Fruit fly (Drosophila melanogaster) whole organism, embryonic: ENCODE measurements around the gene Sf3b3.
A peak's percentile ranks its signal among the peaks of the same experiment; 100 is the strongest.

Experiments used
- Atf-2 ChIP-seq: fragments of 200-800 bp; sonication (Bioruptor generic); optimal IDR thresholded peaks from 2 replicates; lab custom pipeline; 2016; ENCODE audit warnings: missing biosample characterization, missing genetic modification characterization
- Bgb ChIP-seq: fragments of 200-800 bp; sonication (Bioruptor generic); IDR thresholded peaks from 2 replicates; pipeline ENCODE4 v1.3.6; 2022; ENCODE audit warnings: missing biosample characterization, missing genetic modification characterization; ENCODE audit not compliant: partially characterized antibody
- Bteb2 ChIP-seq: fragments of 200-800 bp; sonication (Bioruptor generic); optimal IDR thresholded peaks from 2 replicates; lab custom pipeline; 2016; ENCODE audit warnings: missing biosample characterization, missing genetic modification characterization
- CG10267 ChIP-seq: fragments of 200-800 bp; sonication (Bioruptor generic); optimal IDR thresholded peaks from 2 replicates; lab custom pipeline; 2018; ENCODE audit warnings: missing biosample characterization, mild to moderate bottlenecking, missing genetic modification characterization, moderate library complexity
- CG12659 ChIP-seq: fragments of 200-800 bp; sonication (Bioruptor generic); optimal IDR thresholded peaks from 3 replicates; lab custom pipeline; 2017; ENCODE audit warnings: mild to moderate bottlenecking, missing biosample characterization, missing genetic modification reagents, missing genetic modification characterization
- CG13287 ChIP-seq: fragments of 200-800 bp; sonication (Bioruptor generic); IDR thresholded peaks from 2 replicates; pipeline ENCODE4 v1.3.6; 2022; ENCODE audit warnings: missing biosample characterization, missing genetic modification characterization; ENCODE audit not compliant: partially characterized antibody
- CG14710 ChIP-seq: fragments of 200-800 bp; sonication (Bioruptor generic); optimal IDR thresholded peaks from 3 replicates; lab custom pipeline; 2019; ENCODE audit warnings: missing biosample characterization, mild to moderate bottlenecking, missing genetic modification characterization, moderate library complexity
- CG14860 ChIP-seq: fragments of 200-800 bp; sonication (Bioruptor generic); IDR thresholded peaks from 3 replicates; pipeline ENCODE4 v1.3.6; 2022; ENCODE audit warnings: missing biosample characterization, missing genetic modification characterization; ENCODE audit not compliant: partially characterized antibody
- CG17186 ChIP-seq: fragments of 200-800 bp; sonication (Bioruptor generic); optimal IDR thresholded peaks from 3 replicates; lab custom pipeline; 2017; ENCODE audit warnings: missing biosample characterization, missing genetic modification reagents, missing genetic modification characterization
- CG17829 ChIP-seq: fragments of 200-800 bp; optimal IDR thresholded peaks from 2 replicates; lab custom pipeline; 2019; ENCODE audit warnings: missing biosample characterization, mild to moderate bottlenecking, missing genetic modification characterization, moderate library complexity
- CG2120 ChIP-seq: fragments of 200-800 bp; sonication (Bioruptor generic); optimal IDR thresholded peaks from 3 replicates; lab custom pipeline; 2016; ENCODE audit warnings: missing biosample characterization, missing genetic modification characterization
- CG2678 ChIP-seq: fragments of 200-800 bp; sonication (Bioruptor generic); optimal IDR thresholded peaks from 3 replicates; lab custom pipeline; 2019; ENCODE audit warnings: missing biosample characterization, mild to moderate bottlenecking, missing genetic modification characterization, moderate library complexity
- CG3995 ChIP-seq: fragments of 200-800 bp; sonication (Bioruptor generic); optimal IDR thresholded peaks from 3 replicates; lab custom pipeline; 2016; ENCODE audit warnings: missing biosample characterization, missing genetic modification characterization
- CG42726 ChIP-seq: fragments of 200-800 bp; sonication (Bioruptor generic); IDR thresholded peaks from 2 replicates; pipeline ENCODE4 v1.3.6; 2022; ENCODE audit warnings: missing biosample characterization, missing genetic modification characterization; ENCODE audit not compliant: partially characterized antibody
- CG6791 ChIP-seq: fragments of 200-800 bp; sonication (Bioruptor generic); IDR thresholded peaks from 3 replicates; pipeline ENCODE4 v1.3.6; 2022; ENCODE audit warnings: missing biosample characterization, missing genetic modification characterization; ENCODE audit not compliant: partially characterized antibody
- CG7786 ChIP-seq: fragments of 200-800 bp; sonication (Bioruptor generic); optimal IDR thresholded peaks from 2 replicates; lab custom pipeline; 2016; ENCODE audit warnings: missing biosample characterization, missing genetic modification characterization
- CG7987 ChIP-seq: fragments of 200-800 bp; sonication (Bioruptor generic); optimal IDR thresholded peaks from 2 replicates; lab custom pipeline; 2018; ENCODE audit warnings: missing biosample characterization, mild to moderate bottlenecking, missing genetic modification characterization, moderate library complexity
- D19A ChIP-seq: fragments of 200-800 bp; optimal IDR thresholded peaks from 3 replicates; lab custom pipeline; 2019; ENCODE audit warnings: missing biosample characterization, mild to moderate bottlenecking, missing genetic modification characterization, moderate library complexity
- Dp ChIP-seq: fragments of 200-800 bp; sonication (Bioruptor generic); optimal IDR thresholded peaks from 2 replicates; lab custom pipeline; 2018; ENCODE audit warnings: missing biosample characterization, mild to moderate bottlenecking, missing genetic modification characterization, moderate library complexity
- E2f1 ChIP-seq: fragments of 200-800 bp; sonication (Bioruptor generic); IDR thresholded peaks from 2 replicates; pipeline ENCODE4 v1.3.6; 2022; ENCODE audit warnings: missing biosample characterization, missing genetic modification characterization
- Ets97D ChIP-seq: fragments of 200-800 bp; sonication (Bioruptor generic); optimal IDR thresholded peaks from 3 replicates; lab custom pipeline; 2016; ENCODE audit warnings: missing biosample characterization, missing genetic modification characterization
- Myb ChIP-seq: fragments of 200-800 bp; sonication (Bioruptor generic); optimal IDR thresholded peaks from 2 replicates; lab custom pipeline; 2016; ENCODE audit warnings: missing biosample characterization, missing genetic modification characterization
- NC2β ChIP-seq: fragments of 200-800 bp; sonication (Bioruptor generic); optimal IDR thresholded peaks from 2 replicates; lab custom pipeline; 2016; ENCODE audit warnings: missing biosample characterization, missing genetic modification characterization
- Rfx ChIP-seq: fragments of 200-800 bp; sonication (Bioruptor generic); IDR thresholded peaks from 2 replicates; pipeline ENCODE4 v1.3.6; 2022; ENCODE audit warnings: missing biosample characterization, missing genetic modification characterization
- Scr ChIP-seq: fragments of 200-800 bp; sonication (Bioruptor generic); IDR thresholded peaks from 2 replicates; pipeline ENCODE4 v1.3.6; 2022; ENCODE audit warnings: missing biosample characterization, missing genetic modification characterization; ENCODE audit not compliant: partially characterized antibody
- Six4 ChIP-seq: fragments of 200-800 bp; sonication (Bioruptor generic); optimal IDR thresholded peaks from 2 replicates; lab custom pipeline; 2016; ENCODE audit warnings: missing biosample characterization, missing genetic modification characterization
- Stat92E ChIP-seq, 3 experiments: fragments of >200 bp in 2 of 3; fragments of 200-800 bp in 1 of 3; sonication (Bioruptor generic) in 1 of 3; optimal IDR thresholded peaks; 2 replicates each; lab custom pipeline; 2017 to 2019; ENCODE audit warnings: missing biosample characterization in 3 of 3, missing genetic modification characterization in 3 of 3, mild to moderate bottlenecking in 1 of 3, moderate library complexity in 1 of 3
- ato ChIP-seq: fragments of 200-800 bp; sonication (Bioruptor generic); IDR thresholded peaks from 2 replicates; pipeline ENCODE4 v1.3.6; 2022; ENCODE audit warnings: missing biosample characterization, missing genetic modification characterization; ENCODE audit not compliant: partially characterized antibody
- bbx ChIP-seq: fragments of 200-800 bp; sonication (Bioruptor generic); IDR thresholded peaks from 2 replicates; pipeline ENCODE4 v1.3.6; 2022; ENCODE audit warnings: missing biosample characterization, missing genetic modification characterization; ENCODE audit not compliant: partially characterized antibody
- bsh ChIP-seq, 2 experiments: fragments of 200-800 bp; sonication (Bioruptor generic); optimal IDR thresholded peaks; 2 replicates each; lab custom pipeline; 2017 to 2018; ENCODE audit warnings: mild to moderate bottlenecking in 2 of 2, missing biosample characterization in 2 of 2, missing genetic modification characterization in 2 of 2, moderate library complexity in 1 of 2
- caup ChIP-seq: fragments of 200-800 bp; sonication (Bioruptor generic); optimal IDR thresholded peaks from 3 replicates; lab custom pipeline; 2017; ENCODE audit warnings: missing biosample characterization, mild to moderate bottlenecking, missing genetic modification characterization, moderate library complexity; ENCODE audit not compliant: severe bottlenecking
- ci ChIP-seq: fragments of 200-800 bp; sonication (Bioruptor generic); IDR thresholded peaks from 3 replicates; pipeline ENCODE4 v1.3.6; 2022; ENCODE audit warnings: missing biosample characterization, missing genetic modification characterization
- dm ChIP-seq: fragments of 200-800 bp; sonication (Bioruptor generic); optimal IDR thresholded peaks from 3 replicates; lab custom pipeline; 2016; ENCODE audit warnings: missing biosample characterization, missing genetic modification characterization
- fd96Cb ChIP-seq: fragments of 200-800 bp; sonication (Bioruptor generic); optimal IDR thresholded peaks from 2 replicates; lab custom pipeline; 2018; ENCODE audit warnings: missing biosample characterization, mild to moderate bottlenecking, missing genetic modification characterization, moderate library complexity
- ftz-f1 ChIP-seq: fragments of 200-800 bp; sonication (Bioruptor generic); optimal IDR thresholded peaks from 2 replicates; lab custom pipeline; 2016; ENCODE audit warnings: missing biosample characterization, missing genetic modification characterization
- gfzf ChIP-seq: fragments of 200-800 bp; sonication (Bioruptor generic); optimal IDR thresholded peaks from 2 replicates; lab custom pipeline; 2016; ENCODE audit warnings: missing biosample characterization, mild to moderate bottlenecking, missing genetic modification characterization, moderate library complexity
- inv ChIP-seq: fragments of 200-800 bp; sonication (Bioruptor generic); IDR thresholded peaks from 2 replicates; pipeline ENCODE4 v1.3.6; 2022; ENCODE audit warnings: missing biosample characterization, missing genetic modification characterization; ENCODE audit not compliant: partially characterized antibody
- lbe ChIP-seq: fragments of 200-800 bp; sonication (Bioruptor generic); optimal IDR thresholded peaks from 2 replicates; lab custom pipeline; 2016; ENCODE audit warnings: missing biosample characterization, mild to moderate bottlenecking, missing genetic modification characterization
- nmo ChIP-seq: fragments of 200-800 bp; sonication (Bioruptor generic); optimal IDR thresholded peaks from 2 replicates; lab custom pipeline; 2018; ENCODE audit warnings: missing biosample characterization, mild to moderate bottlenecking, missing genetic modification characterization, moderate library complexity
- peb ChIP-seq: fragments of 200-800 bp; sonication (Bioruptor generic); IDR thresholded peaks from 2 replicates; pipeline ENCODE4 v1.3.6; 2022; ENCODE audit warnings: missing biosample characterization, missing genetic modification characterization
- phol ChIP-seq: fragments of 200-800 bp; sonication (Bioruptor generic); optimal IDR thresholded peaks from 3 replicates; lab custom pipeline; 2018; ENCODE audit warnings: missing biosample characterization, mild to moderate bottlenecking, missing genetic modification characterization, moderate library complexity
- slou ChIP-seq: fragments of 200-800 bp; sonication (Bioruptor generic); optimal IDR thresholded peaks from 3 replicates; lab custom pipeline; 2016; ENCODE audit warnings: missing biosample characterization, missing genetic modification characterization
- sna ChIP-seq: fragments of 200-800 bp; sonication (Bioruptor generic); IDR thresholded peaks from 2 replicates; pipeline ENCODE4 v1.3.6; 2022; ENCODE audit warnings: missing biosample characterization, missing genetic modification characterization; ENCODE audit not compliant: partially characterized antibody
- sob ChIP-seq: fragments of 200-800 bp; sonication (Bioruptor generic); IDR thresholded peaks from 2 replicates; pipeline ENCODE4 v1.3.6; 2022; ENCODE audit warnings: missing biosample characterization, missing genetic modification characterization
- sug ChIP-seq: fragments of 200-800 bp; optimal IDR thresholded peaks from 2 replicates; lab custom pipeline; 2019; ENCODE audit warnings: missing biosample characterization, mild to moderate bottlenecking, missing genetic modification characterization, moderate library complexity
- trem ChIP-seq: fragments of 200-800 bp; optimal IDR thresholded peaks from 3 replicates; lab custom pipeline; 2019; ENCODE audit warnings: missing biosample characterization, mild to moderate bottlenecking, missing genetic modification characterization, moderate library complexity
- zen2 ChIP-seq: fragments of 200-800 bp; sonication (Bioruptor generic); IDR thresholded peaks from 3 replicates; pipeline ENCODE4 v1.3.6; 2022; ENCODE audit warnings: missing biosample characterization, missing genetic modification characterization; ENCODE audit not compliant: partially characterized antibody
- zfh1 ChIP-seq: fragments of 200-800 bp; sonication (Bioruptor generic); IDR thresholded peaks from 3 replicates; pipeline ENCODE4 v1.3.6; 2022; ENCODE audit warnings: missing biosample characterization, missing genetic modification characterization

Sf3b3 gene

dm6 chr3L:871713-872112, 38.5 kb upstream of the Sf3b3 start, which contains the start of gene Usp10 (continued):
- TF ChIP-seq dm (GFP tag; lab: Kevin White, UChicago): peak; percentile 22
- TF ChIP-seq ftz-f1: peak; percentile 69
- peak; percentile 49; the same call in 1 of the 2 replicates for TF ChIP-seq inv (GFP tag; lab: Robert Waterston, UW)
- TF ChIP-seq sna: peak; percentile 13; the same call in 1 of the 2 replicates
- no peak for TF ChIP-seq caup
- TF ChIP-seq Dp: peak; percentile 98
- TF ChIP-seq CG7786 (GFP tag; lab: Kevin White, UChicago): no peak
- peak; percentile 87 for TF ChIP-seq CG6791 (GFP tag; lab: Robert Waterston, UW)
- peak; percentile 34 for TF ChIP-seq phol (tag; lab: Kevin White, UChicago)
- no peak for TF ChIP-seq slou (GFP tag; lab: Kevin White, UChicago)
- peak; percentile 68 for TF ChIP-seq zen2 (GFP tag; lab: Robert Waterston, UW)
- no peak for TF ChIP-seq zfh1
- no peak for TF ChIP-seq Bteb2 (GFP tag; lab: Kevin White, UChicago)
- TF ChIP-seq ci (GFP tag; lab: Robert Waterston, UW): peak; percentile 54; the same call in 1 of the 3 replicates
- TF ChIP-seq CG2678 (tag; lab: Kevin White, UChicago): no peak
- peak; percentile 82 for TF ChIP-seq Bgb (GFP tag; lab: Robert Waterston, UW)
- peak; percentile 73 for TF ChIP-seq Scr (GFP tag; lab: Robert Waterston, UW)
- peak; percentile 4 for TF ChIP-seq CG2120 (GFP tag; lab: Kevin White, UChicago)
- TF ChIP-seq CG7987 (GFP tag; lab: Kevin White, UChicago): peak; percentile 33
- 0 out of 2 replicates have a peak, but pooled peaks have one; percentile 7 for TF ChIP-seq sob
- peak; percentile 15 for TF ChIP-seq sug (tag; lab: Kevin White, UChicago)
- TF ChIP-seq gfzf (GFP tag; lab: Kevin White, UChicago): peak; percentile 26
- TF ChIP-seq E2f1 (GFP tag; lab: Robert Waterston, UW): no peak
- no peak for TF ChIP-seq Six4 (GFP tag; lab: Kevin White, UChicago)
- peak; percentile 31; the same call in 1 of the 2 replicates for TF ChIP-seq Rfx (GFP tag; lab: Robert Waterston, UW)
- peak; percentile 57 for TF ChIP-seq CG3995 (GFP tag; lab: Kevin White, UChicago)
- TF ChIP-seq Stat92E (GFP tag; optimal IDR thresholded peaks at IDR 0.05; lab: Kevin White, UChicago): peak in 1 of 3 experiments; percentile 9
- TF ChIP-seq CG17829: peak; percentile 41
- TF ChIP-seq CG12659 (GFP tag; lab: Kevin White, UChicago): peak; percentile 58
- peak; percentile 28 for TF ChIP-seq CG10267 (tag; lab: Kevin White, UChicago)
- peak; percentile 82 for TF ChIP-seq ato (GFP tag; lab: Robert Waterston, UW)
- peak; percentile 26 for TF ChIP-seq NC2β (GFP tag; lab: Kevin White, UChicago)
- no peak for TF ChIP-seq D19A
- no peak for TF ChIP-seq Atf-2 (GFP tag; lab: Kevin White, UChicago)
- TF ChIP-seq Ets97D (GFP tag; lab: Kevin White, UChicago): peak; percentile 61
- TF ChIP-seq CG42726: peak; percentile 82
- peak; percentile 79 for TF ChIP-seq CG13287 (GFP tag; lab: Robert Waterston, UW)
- TF ChIP-seq fd96Cb: no peak
- peak; percentile 55 for TF ChIP-seq CG14710 (tag; lab: Kevin White, UChicago)
- no peak for TF ChIP-seq bsh (GFP tag; optimal IDR thresholded peaks at IDR 0.05; lab: Kevin White, UChicago)
- peak; percentile 80 for TF ChIP-seq bbx (GFP tag; lab: Robert Waterston, UW)
- TF ChIP-seq peb (GFP tag; lab: Robert Waterston, UW): no peak
- TF ChIP-seq Myb (GFP tag; lab: Kevin White, UChicago): peak; percentile 42
- TF ChIP-seq nmo (GFP tag; lab: Kevin White, UChicago): peak; percentile 24
- TF ChIP-seq CG14860 (GFP tag; lab: Robert Waterston, UW): peak; percentile 47; the same call in 1 of the 3 replicates
- TF ChIP-seq CG17186 (GFP tag; lab: Kevin White, UChicago): peak; percentile 76
- no peak for TF ChIP-seq lbe
- TF ChIP-seq trem (tag; lab: Kevin White, UChicago): peak; percentile 59
